Fruit fly (Drosophila melanogaster): ENCODE data around the gene msl-2.

DNA sequence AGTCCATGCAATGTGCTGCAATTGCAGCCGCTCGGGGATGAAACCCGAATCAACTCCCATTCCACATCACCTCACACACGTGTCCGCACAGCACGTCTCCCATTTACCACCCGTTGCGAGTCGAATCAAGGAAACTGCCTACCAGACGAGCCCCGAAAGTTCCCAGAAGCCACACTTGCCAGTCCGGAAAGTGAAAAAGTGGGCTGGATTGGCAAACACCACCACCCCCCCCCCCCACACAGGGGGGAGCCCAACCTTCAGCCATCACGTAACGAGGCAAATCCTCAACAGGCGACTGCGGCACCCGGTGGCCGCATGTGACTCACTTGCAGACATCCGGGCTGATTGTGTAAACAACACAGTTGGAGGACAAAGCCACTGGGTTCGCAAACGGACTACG lies 38.9 kb upstream of the msl-2 start:
- TF ChIP-seq CG8301 (tag; optimal IDR thresholded peaks at IDR 0.05) (no peak), Ets98B (GFP tag; IDR thresholded peaks at IDR 0.05) (no peak), CG10348 (GFP tag; IDR thresholded peaks at IDR 0.05) (no peak), D1 (tag; optimal IDR thresholded peaks at IDR 0.05) (no peak), Pif1A (GFP tag; optimal IDR thresholded peaks at IDR 0.05) (no peak)
